Fruit fly (Drosophila melanogaster) whole organism, embryonic: Measurements from ENCODE around the gene cher.

Experiments used
- CG12155 ChIP-seq: fragments of 200-800 bp; sonication (Bioruptor generic); optimal IDR thresholded peaks from 3 replicates; lab custom pipeline; 2016; ENCODE audit warnings: missing biosample characterization, missing genetic modification characterization
- CG15514 ChIP-seq: fragments of 200-800 bp; sonication (Bioruptor generic); optimal IDR thresholded peaks from 3 replicates; lab custom pipeline; 2017; ENCODE audit warnings: missing biosample characterization, missing genetic modification characterization, mild to moderate bottlenecking, moderate library complexity, missing genetic modification reagents
- CG6175 ChIP-seq: fragments of 200-800 bp; sonication (Bioruptor generic); IDR thresholded peaks from 3 replicates; pipeline ENCODE4 v1.3.6; 2022; ENCODE audit warnings: missing biosample characterization, missing genetic modification characterization
- D19A ChIP-seq: fragments of 200-800 bp; optimal IDR thresholded peaks from 3 replicates; lab custom pipeline; 2019; ENCODE audit warnings: missing biosample characterization, mild to moderate bottlenecking, missing genetic modification characterization, moderate library complexity
- Hmr ChIP-seq: fragments of 200-800 bp; sonication (Bioruptor generic); optimal IDR thresholded peaks from 3 replicates; lab custom pipeline; 2017; ENCODE audit warnings: mild to moderate bottlenecking, missing biosample characterization, missing genetic modification reagents, missing genetic modification characterization
- NFAT ChIP-seq: fragments of 200-800 bp; sonication (Bioruptor generic); IDR thresholded peaks from 2 replicates; pipeline ENCODE4 v1.3.6; 2022; ENCODE audit warnings: missing biosample characterization, missing genetic modification characterization
- hb ChIP-seq: fragments of 200-800 bp; sonication (Bioruptor generic); IDR thresholded peaks from 3 replicates; pipeline ENCODE4 v1.3.6; 2022; ENCODE audit warnings: missing biosample characterization, missing genetic modification characterization; ENCODE audit not compliant: partially characterized antibody
- nerfin-1 ChIP-seq: fragments of 200-800 bp; sonication (Bioruptor generic); optimal IDR thresholded peaks from 3 replicates; lab custom pipeline; 2019; ENCODE audit warnings: missing biosample characterization, mild to moderate bottlenecking, missing genetic modification characterization, moderate library complexity
- slou ChIP-seq: fragments of 200-800 bp; sonication (Bioruptor generic); optimal IDR thresholded peaks from 3 replicates; lab custom pipeline; 2016; ENCODE audit warnings: missing biosample characterization, missing genetic modification characterization
- trh ChIP-seq: fragments of 200-800 bp; sonication (Bioruptor generic); optimal IDR thresholded peaks from 2 replicates; lab custom pipeline; 2016; ENCODE audit warnings: missing biosample characterization, missing genetic modification characterization

DNA sequence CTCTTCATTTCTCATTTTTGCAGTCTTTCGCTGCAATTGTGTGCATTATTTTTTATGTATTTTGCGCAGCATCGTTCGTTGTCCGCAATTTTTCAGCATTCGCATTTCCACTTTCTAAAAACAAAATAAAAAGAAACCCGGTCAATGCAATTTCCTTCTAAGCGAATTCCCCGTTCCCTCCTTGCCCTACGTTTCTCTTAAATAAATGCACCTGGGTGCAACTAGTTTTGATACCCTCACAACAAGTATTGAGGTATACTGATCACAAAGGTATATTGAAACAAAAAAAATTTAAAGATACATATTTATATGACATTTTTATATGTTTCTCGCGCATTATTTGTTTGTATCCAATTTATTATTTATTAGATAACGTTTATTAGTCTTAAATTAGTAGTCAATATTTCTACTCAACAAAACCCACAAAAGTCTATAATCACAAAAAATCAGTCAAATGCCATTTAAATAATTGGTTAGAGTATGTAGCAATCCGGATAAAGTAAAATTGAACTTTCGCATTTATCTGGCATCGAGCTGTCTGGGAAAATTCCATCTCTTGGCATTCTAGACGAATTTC is 43.7 kb downstream of the cher start:
- TF ChIP-seq hb (GFP tag; lab: Robert Waterston, UW) (no peak), CG15514 (GFP tag; lab: Kevin White, UChicago) (no peak), CG6175 (GFP tag; lab: Robert Waterston, UW) (no peak), trh (GFP tag; lab: Kevin White, UChicago) (no peak), NFAT (GFP tag; lab: Robert Waterston, UW) (no peak), Hmr (GFP tag; lab: Kevin White, UChicago) (no peak), slou (GFP tag; lab: Kevin White, UChicago) (no peak), D19A (tag; lab: Kevin White, UChicago) (peak; percentile 94), nerfin-1 (tag; lab: Kevin White, UChicago) (peak; percentile 4), CG12155 (GFP tag; lab: Kevin White, UChicago) (no peak)
